Fruit fly (Drosophila melanogaster) whole organism, embryonic: ENCODE results near the gene upSET.

ENCODE experiments used
- Atf-2 ChIP-seq: fragments of 200-800 bp; sonication (Bioruptor generic); optimal IDR thresholded peaks from 2 replicates; lab custom pipeline; 2016; ENCODE audit warnings: missing biosample characterization, missing genetic modification characterization
- B-H1 ChIP-seq: fragments of 200-800 bp; sonication (Bioruptor generic); IDR thresholded peaks from 3 replicates; pipeline ENCODE4 v1.3.6; 2022; ENCODE audit warnings: missing biosample characterization, missing genetic modification characterization
- CG10565 ChIP-seq: fragments of 200-800 bp; sonication (Bioruptor generic); optimal IDR thresholded peaks from 3 replicates; lab custom pipeline; 2016; ENCODE audit warnings: missing biosample characterization, mild to moderate bottlenecking, missing genetic modification characterization
- CG11398 ChIP-seq: fragments of 200-800 bp; sonication (Bioruptor generic); optimal IDR thresholded peaks from 2 replicates; lab custom pipeline; 2016; ENCODE audit warnings: missing biosample characterization, missing genetic modification characterization
- CG13894 ChIP-seq: fragments of 200-800 bp; sonication (Bioruptor generic); optimal IDR thresholded peaks from 3 replicates; lab custom pipeline; 2018; ENCODE audit warnings: missing biosample characterization, mild to moderate bottlenecking, missing genetic modification characterization, moderate library complexity
- CG14965 ChIP-seq: fragments of 200-800 bp; sonication (Bioruptor generic); optimal IDR thresholded peaks from 2 replicates; lab custom pipeline; 2016; ENCODE audit warnings: missing biosample characterization, missing genetic modification characterization, borderline replicate concordance
- CG1529 ChIP-seq: fragments of 200-800 bp; sonication (Bioruptor generic); optimal IDR thresholded peaks from 3 replicates; lab custom pipeline; 2018; ENCODE audit warnings: missing biosample characterization, missing genetic modification characterization
- CG15479 ChIP-seq: fragments of 200-800 bp; sonication (Bioruptor generic); optimal IDR thresholded peaks from 3 replicates; lab custom pipeline; 2019; ENCODE audit warnings: missing biosample characterization, mild to moderate bottlenecking, missing genetic modification characterization, moderate library complexity
- CG1647 ChIP-seq: fragments of 200-800 bp; sonication (Bioruptor generic); optimal IDR thresholded peaks from 3 replicates; lab custom pipeline; 2016; ENCODE audit warnings: missing biosample characterization, missing genetic modification characterization
- CG17385 ChIP-seq: fragments of 200-800 bp; sonication (Bioruptor generic); optimal IDR thresholded peaks from 3 replicates; lab custom pipeline; 2018; ENCODE audit warnings: missing biosample characterization, mild to moderate bottlenecking, missing genetic modification characterization
- CG1792 ChIP-seq: fragments of 200-800 bp; sonication (Bioruptor generic); optimal IDR thresholded peaks from 2 replicates; lab custom pipeline; 2016; ENCODE audit warnings: missing biosample characterization, missing genetic modification characterization
- CG18619 ChIP-seq: fragments of 200-800 bp; sonication (Bioruptor generic); optimal IDR thresholded peaks from 3 replicates; lab custom pipeline; 2017; ENCODE audit warnings: missing biosample characterization, mild to moderate bottlenecking, missing genetic modification characterization
- CG30020 ChIP-seq: fragments of 200-800 bp; optimal IDR thresholded peaks from 2 replicates; lab custom pipeline; 2019; ENCODE audit warnings: missing biosample characterization, mild to moderate bottlenecking, missing genetic modification characterization, moderate library complexity
- CG3281 ChIP-seq: fragments of 200-800 bp; sonication (Bioruptor generic); optimal IDR thresholded peaks from 3 replicates; lab custom pipeline; 2017; ENCODE audit warnings: missing biosample characterization, mild to moderate bottlenecking, missing genetic modification characterization
- CG43689 ChIP-seq: fragments of 200-800 bp; sonication (Bioruptor generic); IDR thresholded peaks from 2 replicates; pipeline ENCODE4 v1.3.6; 2022; ENCODE audit warnings: missing biosample characterization, missing genetic modification characterization
- CG6175 ChIP-seq: fragments of 200-800 bp; sonication (Bioruptor generic); IDR thresholded peaks from 3 replicates; pipeline ENCODE4 v1.3.6; 2022; ENCODE audit warnings: missing biosample characterization, missing genetic modification characterization
- CG6654 ChIP-seq: fragments of 200-800 bp; sonication (Bioruptor generic); optimal IDR thresholded peaks from 2 replicates; lab custom pipeline; 2017; ENCODE audit warnings: missing biosample characterization, mild to moderate bottlenecking, missing genetic modification characterization
- CG7839 ChIP-seq: fragments of 200-800 bp; sonication (Bioruptor generic); optimal IDR thresholded peaks from 3 replicates; lab custom pipeline; 2018; ENCODE audit warnings: missing biosample characterization, mild to moderate bottlenecking, missing genetic modification characterization, moderate library complexity
- CG9215 ChIP-seq: fragments of 200-800 bp; sonication (Bioruptor generic); IDR thresholded peaks from 2 replicates; pipeline ENCODE4 v1.3.6; 2022; ENCODE audit warnings: missing biosample characterization, missing genetic modification characterization
- CG9817 ChIP-seq: fragments of 200-800 bp; sonication (Bioruptor generic); optimal IDR thresholded peaks from 2 replicates; lab custom pipeline; 2018; ENCODE audit warnings: missing biosample characterization, mild to moderate bottlenecking, missing genetic modification characterization, moderate library complexity
- CG9932 ChIP-seq: fragments of 200-800 bp; sonication (Bioruptor generic); IDR thresholded peaks from 2 replicates; pipeline ENCODE4 v1.3.6; 2022; ENCODE audit warnings: missing biosample characterization, missing genetic modification characterization
- D19A ChIP-seq: fragments of 200-800 bp; optimal IDR thresholded peaks from 3 replicates; lab custom pipeline; 2019; ENCODE audit warnings: missing biosample characterization, mild to moderate bottlenecking, missing genetic modification characterization, moderate library complexity
- Dad ChIP-seq: fragments of 200-800 bp; sonication (Bioruptor generic); optimal IDR thresholded peaks from 3 replicates; lab custom pipeline; 2016; ENCODE audit warnings: missing biosample characterization, missing genetic modification characterization
- ERR ChIP-seq: fragments of 200-800 bp; sonication (Bioruptor generic); optimal IDR thresholded peaks from 2 replicates; lab custom pipeline; 2016; ENCODE audit warnings: missing biosample characterization, missing genetic modification characterization
- Gsc ChIP-seq: fragments of 200-800 bp; sonication (Bioruptor generic); IDR thresholded peaks from 2 replicates; pipeline ENCODE4 v1.3.6; 2022; ENCODE audit warnings: missing biosample characterization, missing genetic modification characterization
- HmgZ ChIP-seq: fragments of 200-800 bp; sonication (Bioruptor generic); optimal IDR thresholded peaks from 2 replicates; lab custom pipeline; 2018; ENCODE audit warnings: missing biosample characterization, mild to moderate bottlenecking, missing genetic modification characterization
- Jarid2 ChIP-seq: fragments of 200-800 bp; sonication (Bioruptor generic); optimal IDR thresholded peaks from 3 replicates; lab custom pipeline; 2017; ENCODE audit warnings: mild to moderate bottlenecking, missing biosample characterization, missing genetic modification reagents, missing genetic modification characterization
- Kr ChIP-seq: fragments of 200-800 bp; sonication (Bioruptor generic); optimal IDR thresholded peaks from 2 replicates; lab custom pipeline; 2017; ENCODE audit warnings: missing biosample characterization, mild to moderate bottlenecking, missing genetic modification characterization
- Lpt ChIP-seq: fragments of >200 bp; optimal IDR thresholded peaks from 2 replicates; lab custom pipeline; 2018; ENCODE audit warnings: missing biosample characterization, missing genetic modification characterization
- Nf-YC ChIP-seq: fragments of 200-800 bp; optimal IDR thresholded peaks from 3 replicates; lab custom pipeline; 2019; ENCODE audit warnings: missing biosample characterization, mild to moderate bottlenecking, missing genetic modification characterization, moderate library complexity
- Usf ChIP-seq: fragments of 200-800 bp; sonication (Bioruptor generic); optimal IDR thresholded peaks from 2 replicates; lab custom pipeline; 2017; ENCODE audit warnings: missing genotype, missing biosample characterization, missing genetic modification characterization
- al ChIP-seq: fragments of 200-800 bp; sonication (Bioruptor generic); IDR thresholded peaks from 2 replicates; pipeline ENCODE4 v1.3.6; 2022; ENCODE audit warnings: missing biosample characterization, missing genetic modification characterization
- bcd ChIP-seq: fragments of 200-800 bp; sonication (Bioruptor generic); optimal IDR thresholded peaks from 2 replicates; lab custom pipeline; 2017; ENCODE audit warnings: missing biosample characterization, mild to moderate bottlenecking, missing genetic modification characterization
- br ChIP-seq: fragments of >200 bp; optimal IDR thresholded peaks from 2 replicates; lab custom pipeline; 2017
- cas ChIP-seq: fragments of 200-800 bp; sonication (Bioruptor generic); IDR thresholded peaks from 2 replicates; pipeline ENCODE4 v1.3.6; 2022; ENCODE audit warnings: missing biosample characterization, missing genetic modification characterization
- eve ChIP-seq, 2 experiments: fragments of >200 bp; optimal IDR thresholded peaks; 2 replicates each; lab custom pipeline; 2017; ENCODE audit warnings: missing biosample characterization in 2 of 2, missing genetic modification characterization in 2 of 2
- gfzf ChIP-seq: fragments of 200-800 bp; sonication (Bioruptor generic); optimal IDR thresholded peaks from 2 replicates; lab custom pipeline; 2016; ENCODE audit warnings: missing biosample characterization, mild to moderate bottlenecking, missing genetic modification characterization, moderate library complexity
- hth ChIP-seq: fragments of >200 bp; optimal IDR thresholded peaks from 2 replicates; lab custom pipeline; 2017; ENCODE audit warnings: inconsistent platforms
- ind ChIP-seq: fragments of 200-800 bp; sonication (Bioruptor generic); optimal IDR thresholded peaks from 3 replicates; lab custom pipeline; 2016; ENCODE audit warnings: missing biosample characterization, missing genetic modification characterization
- knrl ChIP-seq: fragments of 200-800 bp; sonication (Bioruptor generic); IDR thresholded peaks from 3 replicates; pipeline ENCODE4 v1.3.6; 2022; ENCODE audit warnings: missing biosample characterization, missing genetic modification characterization; ENCODE audit not compliant: partially characterized antibody
- lmd ChIP-seq: fragments of 200-800 bp; sonication (Bioruptor generic); IDR thresholded peaks from 2 replicates; pipeline ENCODE4 v1.3.6; 2022; ENCODE audit warnings: missing biosample characterization, missing genetic modification characterization
- mam ChIP-seq: fragments of 200-800 bp; sonication (Bioruptor generic); optimal IDR thresholded peaks from 3 replicates; lab custom pipeline; 2016; ENCODE audit warnings: missing biosample characterization, missing genetic modification characterization
- mld ChIP-seq: fragments of 200-800 bp; sonication (Bioruptor generic); IDR thresholded peaks from 3 replicates; pipeline ENCODE4 v1.3.6; 2022; ENCODE audit warnings: missing biosample characterization, missing genetic modification characterization; ENCODE audit not compliant: partially characterized antibody
- nerfin-1 ChIP-seq: fragments of 200-800 bp; sonication (Bioruptor generic); optimal IDR thresholded peaks from 3 replicates; lab custom pipeline; 2019; ENCODE audit warnings: missing biosample characterization, mild to moderate bottlenecking, missing genetic modification characterization, moderate library complexity
- pzg ChIP-seq: fragments of 200-800 bp; sonication (Bioruptor generic); optimal IDR thresholded peaks from 3 replicates; lab custom pipeline; 2018; ENCODE audit warnings: missing biosample characterization, mild to moderate bottlenecking, missing genetic modification characterization, moderate library complexity
- scrt ChIP-seq: fragments of 200-800 bp; sonication (Bioruptor generic); optimal IDR thresholded peaks from 2 replicates; lab custom pipeline; 2018; ENCODE audit warnings: missing biosample characterization, mild to moderate bottlenecking, missing genetic modification characterization, moderate library complexity
- sima ChIP-seq: fragments of 200-800 bp; sonication (Bioruptor generic); optimal IDR thresholded peaks from 2 replicates; lab custom pipeline; 2016; ENCODE audit warnings: missing biosample characterization, missing genetic modification characterization
- sisA ChIP-seq: fragments of 200-800 bp; sonication (Bioruptor generic); IDR thresholded peaks from 2 replicates; pipeline ENCODE4 v1.3.6; 2022; ENCODE audit warnings: missing biosample characterization, missing genetic modification characterization
- sr ChIP-seq: fragments of 200-800 bp; sonication (Bioruptor generic); IDR thresholded peaks from 3 replicates; pipeline ENCODE4 v1.3.6; 2022; ENCODE audit warnings: missing biosample characterization, missing genetic modification characterization
- ssp ChIP-seq: fragments of 200-800 bp; sonication (Bioruptor generic); IDR thresholded peaks from 2 replicates; pipeline ENCODE4 v1.3.6; 2022; ENCODE audit warnings: missing biosample characterization, missing genetic modification characterization
- z ChIP-seq: fragments of 200-800 bp; sonication (Bioruptor generic); IDR thresholded peaks from 3 replicates; pipeline ENCODE4 v1.3.6; 2022; ENCODE audit warnings: missing biosample characterization, missing genetic modification characterization

Gene upSET

DNA sequence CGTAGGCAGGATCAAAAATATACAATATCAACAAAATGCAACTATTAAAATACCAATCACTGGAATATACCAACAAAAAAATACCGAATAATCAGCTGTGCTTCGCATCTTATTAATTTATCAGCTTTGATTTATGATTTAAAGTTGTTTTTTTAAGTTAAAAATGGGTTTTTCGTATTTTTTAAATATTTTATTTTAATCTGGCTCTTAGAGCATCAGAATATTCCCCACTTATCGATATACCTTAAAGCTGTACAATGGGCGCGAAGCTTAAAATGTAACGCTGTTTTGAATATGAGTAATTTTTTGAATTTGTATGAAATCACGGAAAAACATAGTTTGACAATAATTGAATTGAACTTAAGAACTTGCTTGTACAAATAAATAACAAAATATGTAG lies 2.7 kb upstream of the upSET start, which contains the start of gene CG17359 (continued):
- TF ChIP-seq sisA (GFP tag; lab: Robert Waterston, UW): no peak
- no peak for TF ChIP-seq CG1647

DNA sequence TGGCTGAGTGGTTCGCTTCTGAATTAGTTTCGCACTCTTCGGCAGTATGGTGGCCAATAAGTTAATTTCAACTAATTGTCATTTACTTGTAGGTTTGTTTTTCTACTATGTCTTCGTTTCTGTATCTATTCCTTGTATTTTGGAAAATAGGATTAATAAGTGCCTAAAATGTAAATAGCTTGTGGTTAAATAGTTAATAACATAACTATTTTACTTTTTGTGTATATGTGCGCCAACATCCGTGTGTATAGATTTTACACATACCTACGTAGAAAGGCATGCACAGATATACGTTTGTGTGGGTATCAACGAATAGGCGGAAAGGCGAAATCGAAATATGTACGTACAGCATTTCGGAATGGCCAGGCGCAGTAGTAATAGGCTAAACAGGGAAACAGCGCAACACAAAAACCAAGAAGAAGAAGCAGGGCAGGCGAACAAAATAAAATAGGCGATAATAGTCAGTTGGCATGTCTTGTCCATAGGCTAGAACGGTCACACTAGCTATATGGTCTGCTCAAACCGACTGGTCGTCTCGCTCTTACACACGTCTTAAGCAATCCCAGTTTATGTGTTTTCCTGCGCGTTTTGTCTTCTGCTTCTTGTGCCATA lies 703 bp downstream of the upSET start:
- TF ChIP-seq CG1792 (GFP tag; lab: Kevin White, UChicago) (no peak), CG1529 (GFP tag; lab: Kevin White, UChicago) (no peak), CG10565 (GFP tag; lab: Kevin White, UChicago) (no peak), ssp (no peak), CG9817 (tag; lab: Kevin White, UChicago) (no peak), mld (GFP tag; lab: Robert Waterston, UW) (no peak), CG18619 (GFP tag; lab: Kevin White, UChicago) (peak; percentile 11), CG6175 (GFP tag; lab: Robert Waterston, UW) (no peak), CG7839 (no peak), CG11398 (GFP tag; lab: Kevin White, UChicago) (no peak), sr (GFP tag; lab: Robert Waterston, UW) (no peak), CG13894 (tag; lab: Kevin White, UChicago) (peak; percentile 51), B-H1 (GFP tag; lab: Robert Waterston, UW) (no peak), CG15479 (GFP tag; lab: Kevin White, UChicago) (peak; percentile 51), Nf-YC (peak; percentile 30), sima (GFP tag; lab: Kevin White, UChicago) (no peak), CG9215 (GFP tag; lab: Robert Waterston, UW) (no peak), lmd (no peak), al (no peak), scrt (GFP tag; lab: Kevin White, UChicago) (no peak), CG6654 (GFP tag; lab: Kevin White, UChicago) (no peak), bcd (GFP tag; lab: Kevin White, UChicago) (no peak), CG30020 (tag; lab: Kevin White, UChicago) (no peak), HmgZ (tag; lab: Kevin White, UChicago) (peak; percentile 60), CG9932 (no peak), CG43689 (GFP tag; lab: Robert Waterston, UW) (no peak), Gsc (GFP tag; lab: Robert Waterston, UW) (no peak), hth (lab: Kevin White, UChicago) (no peak), gfzf (GFP tag; lab: Kevin White, UChicago) (peak; percentile 72), D19A (tag; lab: Kevin White, UChicago) (no peak), Kr (GFP tag; lab: Kevin White, UChicago) (no peak), knrl (GFP tag; lab: Robert Waterston, UW) (no peak), Usf (GFP tag; lab: Kevin White, UChicago) (no peak), eve (GFP tag; optimal IDR thresholded peaks at IDR 0.05; lab: Kevin White, UChicago) (no peak), br (lab: Kevin White, UChicago) (no peak), CG14965 (no peak), pzg (peak; percentile 81), Dad (GFP tag; lab: Kevin White, UChicago) (no peak), Jarid2 (no peak), ERR (GFP tag; lab: Kevin White, UChicago) (no peak), cas (GFP tag; lab: Robert Waterston, UW) (no peak), nerfin-1 (tag; lab: Kevin White, UChicago) (peak; percentile 71), z (no peak), CG17385 (GFP tag; lab: Kevin White, UChicago) (peak; percentile 99), ind (GFP tag; lab: Kevin White, UChicago) (no peak), CG3281 (GFP tag; lab: Kevin White, UChicago) (no peak), Atf-2 (GFP tag; lab: Kevin White, UChicago) (no peak), mam (GFP tag; lab: Kevin White, UChicago) (no peak), Lpt (GFP tag; lab: Kevin White, UChicago) (no peak)
